Fruit fly (Drosophila melanogaster) whole organism, embryonic: ENCODE measurements around the gene 5-HT7.

Experiments
- Abd-B ChIP-seq: fragments of 200-800 bp; sonication (Bioruptor generic); optimal IDR thresholded peaks from 2 replicates; lab custom pipeline; 2018; ENCODE audit warnings: missing biosample characterization, mild to moderate bottlenecking, missing genetic modification characterization, moderate library complexity
- Bteb2 ChIP-seq: fragments of 200-800 bp; sonication (Bioruptor generic); optimal IDR thresholded peaks from 2 replicates; lab custom pipeline; 2016; ENCODE audit warnings: missing biosample characterization, missing genetic modification characterization
- CG10321 ChIP-seq: fragments of 200-800 bp; sonication (Bioruptor generic); IDR thresholded peaks from 2 replicates; pipeline ENCODE4 v1.3.6; 2022; ENCODE audit warnings: missing biosample characterization, missing genetic modification characterization
- CG10366 ChIP-seq: fragments of 200-800 bp; sonication (Bioruptor generic); IDR thresholded peaks from 2 replicates; pipeline ENCODE4 v1.3.6; 2022; ENCODE audit warnings: missing biosample characterization, missing genetic modification characterization
- CG11247 ChIP-seq: fragments of 200-800 bp; sonication (Bioruptor generic); IDR thresholded peaks from 2 replicates; pipeline ENCODE4 v1.3.6; 2022; ENCODE audit warnings: missing biosample characterization, missing genetic modification characterization
- CG12155 ChIP-seq: fragments of 200-800 bp; sonication (Bioruptor generic); optimal IDR thresholded peaks from 3 replicates; lab custom pipeline; 2016; ENCODE audit warnings: missing biosample characterization, missing genetic modification characterization
- CG12236 ChIP-seq: fragments of 200-800 bp; sonication (Bioruptor generic); optimal IDR thresholded peaks from 2 replicates; lab custom pipeline; 2016; ENCODE audit warnings: missing biosample characterization, missing genetic modification characterization
- CG13123 ChIP-seq: fragments of 200-800 bp; sonication (Bioruptor generic); optimal IDR thresholded peaks from 2 replicates; lab custom pipeline; 2016; ENCODE audit warnings: missing biosample characterization, missing genetic modification characterization
- CG1529 ChIP-seq: fragments of 200-800 bp; sonication (Bioruptor generic); optimal IDR thresholded peaks from 3 replicates; lab custom pipeline; 2018; ENCODE audit warnings: missing biosample characterization, missing genetic modification characterization
- CG15696 ChIP-seq: fragments of 200-800 bp; sonication (Bioruptor generic); optimal IDR thresholded peaks from 2 replicates; lab custom pipeline; 2019; ENCODE audit warnings: missing biosample characterization, mild to moderate bottlenecking, missing genetic modification characterization, moderate library complexity
- CG17186 ChIP-seq: fragments of 200-800 bp; sonication (Bioruptor generic); optimal IDR thresholded peaks from 3 replicates; lab custom pipeline; 2017; ENCODE audit warnings: missing biosample characterization, missing genetic modification reagents, missing genetic modification characterization
- CG17359 ChIP-seq: fragments of 200-800 bp; sonication (Bioruptor generic); optimal IDR thresholded peaks from 3 replicates; lab custom pipeline; 2018; ENCODE audit warnings: missing biosample characterization, mild to moderate bottlenecking, missing genetic modification characterization, moderate library complexity
- CG17612 ChIP-seq: fragments of 200-800 bp; sonication (Bioruptor generic); IDR thresholded peaks from 2 replicates; pipeline ENCODE4 v1.3.6; 2022; ENCODE audit warnings: missing biosample characterization, missing genetic modification characterization
- CG18011 ChIP-seq: fragments of 200-800 bp; sonication (Bioruptor generic); optimal IDR thresholded peaks from 2 replicates; lab custom pipeline; 2017; ENCODE audit warnings: missing biosample characterization, missing genetic modification characterization, mild to moderate bottlenecking, moderate library complexity, missing genotype
- CG1832 ChIP-seq: fragments of 200-800 bp; sonication (Bioruptor generic); optimal IDR thresholded peaks from 2 replicates; lab custom pipeline; 2017; ENCODE audit warnings: missing biosample characterization, mild to moderate bottlenecking, missing genetic modification characterization, inconsistent platforms
- CG4404 ChIP-seq: fragments of 200-800 bp; sonication (Bioruptor generic); IDR thresholded peaks from 2 replicates; pipeline ENCODE4 v1.3.6; 2022; ENCODE audit warnings: missing biosample characterization, missing genetic modification characterization
- CG4707 ChIP-seq: fragments of 200-800 bp; sonication (Bioruptor generic); optimal IDR thresholded peaks from 2 replicates; lab custom pipeline; 2018; ENCODE audit warnings: missing biosample characterization, mild to moderate bottlenecking, missing genetic modification characterization, moderate library complexity
- CG6254 ChIP-seq: fragments of 200-800 bp; sonication (Bioruptor generic); optimal IDR thresholded peaks from 3 replicates; lab custom pipeline; 2017; ENCODE audit warnings: mild to moderate bottlenecking, missing biosample characterization, missing genetic modification reagents, missing genetic modification characterization
- CG6765 ChIP-seq: fragments of 200-800 bp; sonication (Bioruptor generic); optimal IDR thresholded peaks from 3 replicates; lab custom pipeline; 2017; ENCODE audit warnings: missing biosample characterization, mild to moderate bottlenecking, missing genetic modification characterization
- CG7987 ChIP-seq: fragments of 200-800 bp; sonication (Bioruptor generic); optimal IDR thresholded peaks from 2 replicates; lab custom pipeline; 2018; ENCODE audit warnings: missing biosample characterization, mild to moderate bottlenecking, missing genetic modification characterization, moderate library complexity
- CG8924 ChIP-seq: fragments of 200-800 bp; optimal IDR thresholded peaks from 3 replicates; lab custom pipeline; 2019; ENCODE audit warnings: missing biosample characterization, mild to moderate bottlenecking, missing genetic modification characterization, moderate library complexity
- CG9932 ChIP-seq: fragments of 200-800 bp; sonication (Bioruptor generic); IDR thresholded peaks from 2 replicates; pipeline ENCODE4 v1.3.6; 2022; ENCODE audit warnings: missing biosample characterization, missing genetic modification characterization
- Chrac-16 ChIP-seq: fragments of 200-800 bp; sonication (Bioruptor generic); optimal IDR thresholded peaks from 3 replicates; lab custom pipeline; 2016; ENCODE audit warnings: missing biosample characterization, missing genetic modification characterization
- Dp ChIP-seq: fragments of 200-800 bp; sonication (Bioruptor generic); optimal IDR thresholded peaks from 2 replicates; lab custom pipeline; 2018; ENCODE audit warnings: missing biosample characterization, mild to moderate bottlenecking, missing genetic modification characterization, moderate library complexity
- Fer1 ChIP-seq: fragments of 200-800 bp; sonication (Bioruptor generic); optimal IDR thresholded peaks from 2 replicates; lab custom pipeline; 2017; ENCODE audit warnings: missing biosample characterization, mild to moderate bottlenecking, missing genetic modification characterization
- Gug ChIP-seq: fragments of 200-800 bp; sonication (Bioruptor generic); IDR thresholded peaks from 4 replicates; pipeline ENCODE4 v1.3.6; 2022; ENCODE audit warnings: missing biosample characterization, missing genetic modification characterization
- H2.0 ChIP-seq: fragments of 200-800 bp; sonication (Bioruptor generic); IDR thresholded peaks from 2 replicates; pipeline ENCODE4 v1.3.6; 2022; ENCODE audit warnings: missing biosample characterization, missing genetic modification characterization
- HLH3B ChIP-seq: fragments of 200-800 bp; sonication (Bioruptor generic); IDR thresholded peaks from 2 replicates; pipeline ENCODE4 v1.3.6; 2022; ENCODE audit warnings: missing biosample characterization, missing genetic modification characterization
- Lpt ChIP-seq: fragments of >200 bp; optimal IDR thresholded peaks from 2 replicates; lab custom pipeline; 2018; ENCODE audit warnings: missing biosample characterization, missing genetic modification characterization
- bigmax ChIP-seq: fragments of 200-800 bp; sonication (Bioruptor generic); optimal IDR thresholded peaks from 2 replicates; lab custom pipeline; 2018; ENCODE audit warnings: missing biosample characterization, mild to moderate bottlenecking, missing genetic modification characterization
- ci ChIP-seq: fragments of 200-800 bp; sonication (Bioruptor generic); IDR thresholded peaks from 3 replicates; pipeline ENCODE4 v1.3.6; 2022; ENCODE audit warnings: missing biosample characterization, missing genetic modification characterization
- gt ChIP-seq: fragments of 200-800 bp; sonication (Bioruptor generic); IDR thresholded peaks from 2 replicates; pipeline ENCODE4 v1.3.6; 2022; ENCODE audit warnings: missing biosample characterization, missing genetic modification characterization
- hkb ChIP-seq, 2 experiments: fragments of 200-800 bp in 1 of 2; fragments of >200 bp in 1 of 2; sonication (Bioruptor generic) in 1 of 2; IDR thresholded peaks in 1 of 2; optimal IDR thresholded peaks in 1 of 2; 2 replicates each; pipeline versions ENCODE4 v1.3.6 to Lab custom; 2017 to 2022; ENCODE audit warnings: missing biosample characterization in 1 of 2, missing genetic modification characterization in 1 of 2
- knrl ChIP-seq: fragments of 200-800 bp; sonication (Bioruptor generic); IDR thresholded peaks from 3 replicates; pipeline ENCODE4 v1.3.6; 2022; ENCODE audit warnings: missing biosample characterization, missing genetic modification characterization; ENCODE audit not compliant: partially characterized antibody
- mld ChIP-seq: fragments of 200-800 bp; sonication (Bioruptor generic); IDR thresholded peaks from 3 replicates; pipeline ENCODE4 v1.3.6; 2022; ENCODE audit warnings: missing biosample characterization, missing genetic modification characterization; ENCODE audit not compliant: partially characterized antibody
- nerfin-1 ChIP-seq: fragments of 200-800 bp; sonication (Bioruptor generic); optimal IDR thresholded peaks from 3 replicates; lab custom pipeline; 2019; ENCODE audit warnings: missing biosample characterization, mild to moderate bottlenecking, missing genetic modification characterization, moderate library complexity
- pan ChIP-seq, 4 experiments: fragments of >200 bp in 3 of 4; fragments of 200-800 bp in 1 of 4; sonication (Bioruptor generic) in 1 of 4; optimal IDR thresholded peaks in 3 of 4; IDR thresholded peaks in 1 of 4; 2 replicates each; pipeline versions ENCODE4 v1.3.6 to Lab custom; 2017 to 2022; ENCODE audit warnings: missing biosample characterization in 2 of 4, missing genetic modification characterization in 2 of 4, mixed read lengths in 1 of 4
- pho ChIP-seq: fragments of 200-800 bp; sonication (Bioruptor generic); optimal IDR thresholded peaks from 2 replicates; lab custom pipeline; 2016; ENCODE audit warnings: missing biosample characterization, missing genetic modification characterization
- pnt ChIP-seq: fragments of 200-800 bp; sonication (Bioruptor generic); optimal IDR thresholded peaks from 3 replicates; lab custom pipeline; 2016; ENCODE audit warnings: missing biosample characterization, missing genetic modification characterization
- ro ChIP-seq: fragments of 200-800 bp; sonication (Bioruptor generic); IDR thresholded peaks from 2 replicates; pipeline ENCODE4 v1.3.6; 2022; ENCODE audit warnings: missing biosample characterization, missing genetic modification characterization
- row ChIP-seq: fragments of 200-800 bp; sonication (Bioruptor generic); IDR thresholded peaks from 3 replicates; pipeline ENCODE4 v1.3.6; 2022; ENCODE audit warnings: missing biosample characterization, missing genetic modification characterization
- salm ChIP-seq: fragments of 200-800 bp; sonication (Bioruptor generic); optimal IDR thresholded peaks from 2 replicates; lab custom pipeline; 2018; ENCODE audit warnings: missing biosample characterization, mild to moderate bottlenecking, missing genetic modification characterization
- sc ChIP-seq, 3 experiments: fragments of >200 bp in 2 of 3; fragments of 200-800 bp in 1 of 3; sonication (Bioruptor generic) in 1 of 3; optimal IDR thresholded peaks; 2 replicates in 2 of 3; 3 replicates in 1 of 3; lab custom pipeline; 2017; ENCODE audit warnings: mild to moderate bottlenecking in 1 of 3, missing biosample characterization in 1 of 3, missing genetic modification characterization in 1 of 3, missing genetic modification reagents in 1 of 3
- sqz ChIP-seq: fragments of 200-800 bp; sonication (Bioruptor generic); optimal IDR thresholded peaks from 3 replicates; lab custom pipeline; 2018; ENCODE audit warnings: missing biosample characterization, mild to moderate bottlenecking, missing genetic modification characterization
- twi ChIP-seq: fragments of 200-800 bp; optimal IDR thresholded peaks from 2 replicates; lab custom pipeline; 2019; ENCODE audit warnings: missing biosample characterization, mild to moderate bottlenecking, missing genetic modification characterization, moderate library complexity
- tx ChIP-seq: fragments of 200-800 bp; sonication (Bioruptor generic); optimal IDR thresholded peaks from 2 replicates; lab custom pipeline; 2016; ENCODE audit warnings: missing biosample characterization, missing genetic modification characterization
- usp ChIP-seq: fragments of >200 bp; optimal IDR thresholded peaks from 2 replicates; lab custom pipeline; 2017; ENCODE audit warnings: missing biosample characterization, missing genetic modification characterization

Gene 5-HT7

dm6 chr3R:31060708-31061625, 44.3 kb upstream of the 5-HT7 start, which contains the start of gene dco (continued):
- TF ChIP-seq sc (optimal IDR thresholded peaks at IDR 0.05; lab: Kevin White, UChicago), result no peak
- TF ChIP-seq sc (GFP tag; optimal IDR thresholded peaks at IDR 0.05; lab: Kevin White, UChicago), result no peak
- no peak for TF ChIP-seq usp (GFP tag; lab: Kevin White, UChicago)
- peak; percentile 93 for TF ChIP-seq CG9932 (GFP tag; lab: Robert Waterston, UW)
- peak; percentile 93 for TF ChIP-seq Gug
- no peak for TF ChIP-seq pan (optimal IDR thresholded peaks at IDR 0.05; lab: Kevin White, UChicago)
- peak in 1 of 2 experiments; percentile 84 for TF ChIP-seq pan (GFP tag; optimal IDR thresholded peaks at IDR 0.05 in 1 of 2, IDR thresholded peaks at IDR 0.05 in 1 of 2)
- peak; percentile 22; the same call in 1 of the 3 replicates for TF ChIP-seq knrl
- peak; percentile 46 for TF ChIP-seq CG13123 (GFP tag; lab: Kevin White, UChicago)
- TF ChIP-seq salm (tag; lab: Kevin White, UChicago), result no peak
- peak; percentile 90 for TF ChIP-seq hkb (optimal IDR thresholded peaks at IDR 0.05; lab: Kevin White, UChicago)
- TF ChIP-seq hkb (GFP tag; IDR thresholded peaks at IDR 0.05; lab: Robert Waterston, UW), result peak; percentile 64
- TF ChIP-seq Bteb2 (GFP tag; lab: Kevin White, UChicago), result no peak
- TF ChIP-seq CG18011 (GFP tag; lab: Kevin White, UChicago), result no peak
- peak; percentile 68 for TF ChIP-seq CG4404 (GFP tag; lab: Robert Waterston, UW)
- peak; percentile 84 for TF ChIP-seq CG17359 (tag; lab: Kevin White, UChicago)
- TF ChIP-seq Fer1 (GFP tag; lab: Kevin White, UChicago), result peak; percentile 5
- peak; percentile 70 for TF ChIP-seq CG17612 (GFP tag; lab: Robert Waterston, UW)
- peak; percentile 90 for TF ChIP-seq pnt (GFP tag; lab: Kevin White, UChicago)
- no peak for TF ChIP-seq nerfin-1 (tag; lab: Kevin White, UChicago)
- peak; percentile 90 for TF ChIP-seq CG15696 (tag; lab: Kevin White, UChicago)
- TF ChIP-seq CG12155 (GFP tag; lab: Kevin White, UChicago), result peak; percentile 51
- no peak for TF ChIP-seq Lpt (GFP tag; lab: Kevin White, UChicago)
- no peak for TF ChIP-seq CG4707 (GFP tag; lab: Kevin White, UChicago)
- TF ChIP-seq row, result peak; percentile 77
- TF ChIP-seq CG8924 (tag; lab: Kevin White, UChicago), result peak; percentile 59
- peak; percentile 82 for TF ChIP-seq HLH3B (GFP tag; lab: Robert Waterston, UW)
- no peak for TF ChIP-seq mld (GFP tag; lab: Robert Waterston, UW)
- TF ChIP-seq CG1832 (GFP tag; lab: Kevin White, UChicago), result peak; percentile 90
- no peak for TF ChIP-seq CG6254 (GFP tag; lab: Kevin White, UChicago)
- TF ChIP-seq CG10321 (GFP tag; lab: Robert Waterston, UW), result peak; percentile 96
- TF ChIP-seq CG11247, result peak; percentile 92
- TF ChIP-seq CG10366 (GFP tag; lab: Robert Waterston, UW), result peak; percentile 76
- TF ChIP-seq Dp (GFP tag; lab: Kevin White, UChicago), result peak; percentile 47
- peak; percentile 43 for TF ChIP-seq Abd-B (GFP tag; lab: Kevin White, UChicago)
- no peak for TF ChIP-seq CG12236
- TF ChIP-seq gt (GFP tag; lab: Robert Waterston, UW), result no peak
- peak; percentile 32 for TF ChIP-seq tx
- TF ChIP-seq H2.0, result peak; percentile 79
- peak; percentile 42 for TF ChIP-seq bigmax
- TF ChIP-seq CG1529 (GFP tag; lab: Kevin White, UChicago), result no peak
- TF ChIP-seq ro (GFP tag; lab: Robert Waterston, UW), result peak; percentile 49; the same call in 1 of the 2 replicates
- TF ChIP-seq CG17186, result peak; percentile 47
- TF ChIP-seq CG6765 (GFP tag; lab: Kevin White, UChicago), result peak; percentile 23
- peak; percentile 3 for TF ChIP-seq twi (tag; lab: Kevin White, UChicago)
- TF ChIP-seq CG7987 (GFP tag; lab: Kevin White, UChicago), result peak; percentile 81
- TF ChIP-seq pho (GFP tag; lab: Kevin White, UChicago), result peak; percentile 22
- peak; percentile 66 for TF ChIP-seq sqz (GFP tag; lab: Kevin White, UChicago)
- peak; percentile 77 for TF ChIP-seq Chrac-16 (GFP tag; lab: Kevin White, UChicago)
- peak; percentile 92 for TF ChIP-seq ci (GFP tag; lab: Robert Waterston, UW)
